Fruit fly (Drosophila melanogaster): ENCODE data around the gene CG6144.

Gene CG6144

dm6 chr2L:10522174-10522893 lies 33.8 kb downstream of the CG6144 start (continued):
- TF ChIP-seq CG14710 (tag; optimal IDR thresholded peaks at IDR 0.05) (peak; percentile 13), dpn (GFP tag; optimal IDR thresholded peaks at IDR 0.05) (peak in 1 of 2 experiments; percentile 66), CG12659 (GFP tag; optimal IDR thresholded peaks at IDR 0.05) (peak; percentile 79), Optix (GFP tag; IDR thresholded peaks at IDR 0.05) (peak; percentile 40; the same call in 1 of the 3 replicates), Doc2 (GFP tag; IDR thresholded peaks at IDR 0.05) (no peak), Mad (GFP tag; optimal IDR thresholded peaks at IDR 0.05) (no peak), CG7372 (GFP tag; IDR thresholded peaks at IDR 0.05) (0 out of 2 replicates have a peak, but pooled peaks have one; percentile 30), Atf6 (GFP tag; IDR thresholded peaks at IDR 0.05) (peak; percentile 60; the same call in 1 of the 2 replicates), tx (GFP tag; optimal IDR thresholded peaks at IDR 0.05) (no peak), CHES-1-like (GFP tag; optimal IDR thresholded peaks at IDR 0.05) (no peak), lmd (GFP tag; IDR thresholded peaks at IDR 0.05) (peak; percentile 83), Ptx1 (GFP tag; IDR thresholded peaks at IDR 0.05) (peak; percentile 85), repo (GFP tag; optimal IDR thresholded peaks at IDR 0.05) (no peak), dm (GFP tag; optimal IDR thresholded peaks at IDR 0.05) (no peak), CG13123 (GFP tag; optimal IDR thresholded peaks at IDR 0.05) (peak; percentile 24), Dip2 (GFP tag; IDR thresholded peaks at IDR 0.05) (0 out of 2 replicates have a peak, but pooled peaks have one; percentile 26), CG14014 (GFP tag; IDR thresholded peaks at IDR 0.05) (peak; percentile 25; the same call in 1 of the 2 replicates), unc-4 (GFP tag; IDR thresholded peaks at IDR 0.05; ENCODE audit: partially characterized antibody) (no peak), CG6683 (GFP tag; optimal IDR thresholded peaks at IDR 0.05) (peak; percentile 3), CG1647 (GFP tag; optimal IDR thresholded peaks at IDR 0.05) (no peak), CG4617 (GFP tag; optimal IDR thresholded peaks at IDR 0.05; ENCODE audit: borderline replicate concordance) (no peak), CG10321 (GFP tag; IDR thresholded peaks at IDR 0.05) (no peak), CG1233 (GFP tag; optimal IDR thresholded peaks at IDR 0.05) (peak; percentile 55), CG1602 (GFP tag; optimal IDR thresholded peaks at IDR 0.05) (peak; percentile 56), crol (GFP tag; IDR thresholded peaks at IDR 0.05) (peak; percentile 74), CG6765 (GFP tag; optimal IDR thresholded peaks at IDR 0.05) (no peak), Oaz (GFP tag; IDR thresholded peaks at IDR 0.05) (no peak), yki (optimal IDR thresholded peaks at IDR 0.05) (no peak), ham (GFP tag; IDR thresholded peaks at IDR 0.05) (no peak), CG3847 (GFP tag; IDR thresholded peaks at IDR 0.05) (peak; percentile 75), HLH3B (GFP tag; IDR thresholded peaks at IDR 0.05) (peak; percentile 37; the same call in 1 of the 2 replicates), gce (GFP tag; IDR thresholded peaks at IDR 0.05) (no peak), Ssrp (tag; optimal IDR thresholded peaks at IDR 0.05) (peak; percentile 60), danr (GFP tag; IDR thresholded peaks at IDR 0.05) (peak; percentile 51), ewg (GFP tag; optimal IDR thresholded peaks at IDR 0.05) (peak; percentile 36), CG16815 (GFP tag; optimal IDR thresholded peaks at IDR 0.05) (peak; percentile 44), CG32772 (GFP tag; IDR thresholded peaks at IDR 0.05) (peak; percentile 66), stwl (tag; optimal IDR thresholded peaks at IDR 0.05) (no peak), klu (GFP tag; IDR thresholded peaks at IDR 0.05) (peak; percentile 49; the same call in 1 of the 2 replicates), ranshi (GFP tag; IDR thresholded peaks at IDR 0.05) (peak; percentile 46; the same call in 1 of the 2 replicates), vvl (GFP tag; IDR thresholded peaks at IDR 0.05) (peak; percentile 45; the same call in 1 of the 2 replicates), Nf-YA (GFP tag; IDR thresholded peaks at IDR 0.05) (no peak), jigr1 (GFP tag; IDR thresholded peaks at IDR 0.05) (0 out of 3 replicates have a peak, but pooled peaks have one; percentile 25), toy (GFP tag; IDR thresholded peaks at IDR 0.05) (no peak), tio (GFP tag; optimal IDR thresholded peaks at IDR 0.05) (peak; percentile 67), CG17361 (GFP tag; IDR thresholded peaks at IDR 0.05) (peak; percentile 83), CG13287 (GFP tag; IDR thresholded peaks at IDR 0.05; ENCODE audit: partially characterized antibody) (no peak), Neu2 (GFP tag; optimal IDR thresholded peaks at IDR 0.05; ENCODE audit: borderline replicate concordance) (no peak), CG12104 (GFP tag; optimal IDR thresholded peaks at IDR 0.05) (peak; percentile 69), h (optimal IDR thresholded peaks at IDR 0.05) (no peak), Fer3 (tag; optimal IDR thresholded peaks at IDR 0.05) (peak; percentile 38)

Measured in whole organism, embryonic.